Fruit fly (Drosophila melanogaster) S2 (cell line): ENCODE measurements around the gene aly.

Experiments
- CG8478 ChIP-seq: fragments of >200 bp; optimal IDR thresholded peaks from 2 replicates; lab custom pipeline; 2018
- CTCF ChIP-seq, 2 experiments: fragments of >200 bp; optimal IDR thresholded peaks; 2 replicates each; lab custom pipeline; 2018

The aly gene

dm6 chr3L:3026421-3026820, at the start of gene aly:
Gene aly (minus strand): TSS chr3L:3026521.
- TF ChIP-seq CTCF (optimal IDR thresholded peaks at IDR 0.05; lab: Kevin White, UChicago) (no peak), CG8478 (lab: Kevin White, UChicago) (no peak)

dm6 chr3L:3074805-3075204, 48.5 kb upstream of the aly start:
- TF ChIP-seq CG8478 (lab: Kevin White, UChicago) (no peak), CTCF (optimal IDR thresholded peaks at IDR 0.05; lab: Kevin White, UChicago) (no peak)

dm6 chr3L:3074380-3074779, 48.1 kb upstream of the aly start:
- TF ChIP-seq CTCF (optimal IDR thresholded peaks at IDR 0.05; lab: Kevin White, UChicago) (no peak), CG8478 (lab: Kevin White, UChicago) (no peak)

dm6 chr3L:3073460-3073859, 47.1 kb upstream of the aly start:
- TF ChIP-seq CTCF (optimal IDR thresholded peaks at IDR 0.05; lab: Kevin White, UChicago) (no peak), CG8478 (lab: Kevin White, UChicago) (no peak)

dm6 chr3L:3071675-3072583, 45.6 kb upstream of the aly start:
- no peak for TF ChIP-seq CG8478 (lab: Kevin White, UChicago)

- TF ChIP-seq CTCF (optimal IDR thresholded peaks at IDR 0.05; lab: Kevin White, UChicago) (no peak), CG8478 (lab: Kevin White, UChicago) (no peak)
Observed at dm6 chr3L:3070274-3071204, 44.2 kb upstream of the aly start, which contains the start of the genes CG32486 and PAN3. Gene CG32486 (minus strand): TSS chr3L:3070839. Gene PAN3 (plus strand): TSS chr3L:3071133.

dm6 chr3L:3069774-3070173, 43.5 kb upstream of the aly start:
- TF ChIP-seq CTCF (optimal IDR thresholded peaks at IDR 0.05; lab: Kevin White, UChicago) = no peak
- TF ChIP-seq CG8478 (lab: Kevin White, UChicago) = no peak

- no peak for TF ChIP-seq CTCF (optimal IDR thresholded peaks at IDR 0.05; lab: Kevin White, UChicago)
- TF ChIP-seq CG8478 (lab: Kevin White, UChicago) = no peak
Observed at dm6 chr3L:3060054-3060979, 34.0 kb upstream of the aly start.

dm6 chr3L:3058970-3059883, 32.9 kb upstream of the aly start:
- TF ChIP-seq CG8478 (lab: Kevin White, UChicago) (no peak), CTCF (optimal IDR thresholded peaks at IDR 0.05; lab: Kevin White, UChicago) (no peak)

- no peak for TF ChIP-seq CTCF (optimal IDR thresholded peaks at IDR 0.05; lab: Kevin White, UChicago)
- TF ChIP-seq CG8478 (lab: Kevin White, UChicago) = no peak
Observed at dm6 chr3L:3054851-3055250, 28.5 kb upstream of the aly start, which contains the start of gene CG16753. Gene CG16753 (plus strand): TSS chr3L:3055079.

dm6 chr3L:3054099-3054498, 27.8 kb upstream of the aly start:
- TF ChIP-seq CG8478 (lab: Kevin White, UChicago) (no peak), CTCF (optimal IDR thresholded peaks at IDR 0.05; lab: Kevin White, UChicago) (no peak)

- TF ChIP-seq CG8478 (lab: Kevin White, UChicago) (no peak), CTCF (optimal IDR thresholded peaks at IDR 0.05; lab: Kevin White, UChicago) (peak; percentile 6 to 39)
Observed at dm6 chr3L:3052110-3052871, 26.0 kb upstream of the aly start, which contains the start of gene CG1271. Gene CG1271 (plus strand): TSS chr3L:3052514.
